Worm (Caenorhabditis elegans) whole organism, young adult: ENCODE measurements around the gene E02C12.10.

Experiments used
- B0035.1 ChIP-seq: sonication (generic microtip); optimal IDR thresholded peaks from 2 replicates; lab custom pipeline; 2016; ENCODE audit warnings: missing genetic modification characterization, mild to moderate bottlenecking, missing compliant biosample characterization, missing genotype, missing genetic modification reagents
- B0261.1 ChIP-seq: sonication (generic microtip); optimal IDR thresholded peaks from 2 replicates; lab custom pipeline; 2016; ENCODE audit warnings: mild to moderate bottlenecking, missing genetic modification characterization, moderate library complexity, missing compliant biosample characterization
- C06A6.2 ChIP-seq: fragments of 200-800 bp; sonication (Bioruptor generic); conservative IDR thresholded peaks from 2 replicates; pipeline ENCODE4 v1.3.6; 2022; ENCODE audit warnings: missing genetic modification characterization, missing compliant biosample characterization
- C17E4.6 ChIP-seq: fragments of 200-800 bp; sonication (Bioruptor generic); IDR thresholded peaks from 2 replicates; pipeline ENCODE4 v1.3.6; 2022; ENCODE audit warnings: missing genetic modification reagents, missing genetic modification characterization, missing compliant biosample characterization
- F33H1.4 ChIP-seq: fragments of 200-800 bp; sonication (Bioruptor generic); IDR thresholded peaks from 2 replicates; pipeline ENCODE4 v1.3.6; 2022; ENCODE audit warnings: missing genetic modification reagents, missing genetic modification characterization, missing compliant biosample characterization
- F37B4.10 ChIP-seq: fragments of 200-800 bp; sonication (Bioruptor generic); IDR thresholded peaks from 2 replicates; pipeline ENCODE4 v1.3.6; 2022; ENCODE audit warnings: missing genetic modification characterization, missing compliant biosample characterization
- F57A8.1 ChIP-seq: fragments of 200-800 bp; sonication (Bioruptor generic); optimal IDR thresholded peaks from 2 replicates; lab custom pipeline; 2018; ENCODE audit warnings: mild to moderate bottlenecking, missing genetic modification characterization, moderate library complexity, missing compliant biosample characterization
- Y56A3A.18 ChIP-seq: fragments of 200-800 bp; sonication (Bioruptor generic); IDR thresholded peaks from 2 replicates; pipeline ENCODE4 v1.3.6; 2022; ENCODE audit warnings: missing genetic modification reagents, missing genetic modification characterization, missing compliant biosample characterization
- Y79H2A.3 ChIP-seq: fragments of 200-800 bp; sonication (Bioruptor generic); conservative IDR thresholded peaks from 2 replicates; pipeline ENCODE4 v1.3.6; 2022; ENCODE audit warnings: missing genetic modification reagents, missing genetic modification characterization, missing compliant biosample characterization
- ama-1 ChIP-seq, 3 experiments: fragments of 150-350 bp in 1 of 3; sonication (generic microtip) in 2 of 3; optimal IDR thresholded peaks; 2 replicates each; lab custom pipeline; 2014 to 2018; ENCODE audit warnings: missing biosample characterization in 2 of 3, missing genetic modification characterization in 2 of 3, missing genetic modification reagents in 2 of 3
- aptf-2 ChIP-seq: fragments of 200-800 bp; sonication (Bioruptor generic); conservative IDR thresholded peaks from 2 replicates; pipeline ENCODE4 v1.3.6; 2022; ENCODE audit warnings: missing genetic modification reagents, missing genetic modification characterization, missing compliant biosample characterization
- aptf-3 ChIP-seq: fragments of 200-800 bp; sonication (Bioruptor generic); IDR thresholded peaks from 2 replicates; pipeline ENCODE4 v1.3.6; 2022; ENCODE audit warnings: missing genetic modification characterization, missing compliant biosample characterization
- atf-7 ChIP-seq: sonication (generic microtip); optimal IDR thresholded peaks from 2 replicates; lab custom pipeline; 2017; ENCODE audit warnings: mild to moderate bottlenecking, missing genetic modification characterization, missing compliant biosample characterization
- bed-2 ChIP-seq: fragments of 200-800 bp; sonication (Bioruptor generic); IDR thresholded peaks from 2 replicates; pipeline ENCODE4 v1.3.6; 2022; ENCODE audit warnings: missing genetic modification reagents, missing genetic modification characterization, missing compliant biosample characterization
- ceh-27 ChIP-seq: fragments of 200-800 bp; sonication (Bioruptor generic); optimal IDR thresholded peaks from 2 replicates; lab custom pipeline; 2018; ENCODE audit warnings: mild to moderate bottlenecking, missing genetic modification characterization, moderate library complexity, missing compliant biosample characterization
- ceh-58 ChIP-seq: fragments of 200-800 bp; sonication (Bioruptor generic); IDR thresholded peaks from 2 replicates; pipeline ENCODE4 v1.3.6; 2022; ENCODE audit warnings: missing genetic modification characterization, missing compliant biosample characterization
- die-1 ChIP-seq: sonication (generic microtip); optimal IDR thresholded peaks from 2 replicates; lab custom pipeline; 2016; ENCODE audit warnings: missing genotype, mild to moderate bottlenecking, missing genetic modification characterization, missing compliant biosample characterization
- efl-1 ChIP-seq: fragments of 150-350 bp; optimal IDR thresholded peaks from 2 replicates; lab custom pipeline; 2014; ENCODE audit warnings: missing biosample characterization, missing genetic modification reagents, missing genetic modification characterization
- egl-18 ChIP-seq: fragments of 200-800 bp; sonication (Bioruptor generic); IDR thresholded peaks from 2 replicates; pipeline ENCODE4 v1.3.6; 2022; ENCODE audit warnings: missing genetic modification reagents, missing genetic modification characterization, missing compliant biosample characterization
- egl-44 ChIP-seq: fragments of 200-800 bp; sonication (Bioruptor generic); IDR thresholded peaks from 2 replicates; pipeline ENCODE4 v1.3.6; 2022; ENCODE audit warnings: missing genetic modification reagents, missing genetic modification characterization, missing compliant biosample characterization
- egrh-3 ChIP-seq: fragments of 200-800 bp; sonication (Bioruptor generic); IDR thresholded peaks from 2 replicates; pipeline ENCODE4 v1.3.6; 2022; ENCODE audit warnings: missing genetic modification reagents, missing genetic modification characterization, missing compliant biosample characterization
- fkh-3 ChIP-seq: sonication (generic microtip); optimal IDR thresholded peaks from 2 replicates; lab custom pipeline; 2016; ENCODE audit warnings: mild to moderate bottlenecking, missing genetic modification characterization, missing compliant biosample characterization
- hlh-12 ChIP-seq: sonication (generic microtip); optimal IDR thresholded peaks from 2 replicates; lab custom pipeline; 2016; ENCODE audit warnings: missing genetic modification characterization, missing compliant biosample characterization
- hlh-26 ChIP-seq: fragments of 200-800 bp; sonication (Bioruptor generic); conservative IDR thresholded peaks from 2 replicates; pipeline ENCODE4 v1.3.6; 2022; ENCODE audit warnings: missing genetic modification reagents, missing genetic modification characterization, missing compliant biosample characterization
- hmg-1.2 ChIP-seq: fragments of 200-800 bp; sonication (Bioruptor generic); IDR thresholded peaks from 2 replicates; pipeline ENCODE4 v1.3.6; 2022; ENCODE audit warnings: missing genetic modification reagents, missing genetic modification characterization, missing compliant biosample characterization
- hsf-1 ChIP-seq: fragments of 200-800 bp; sonication (Bioruptor generic); IDR thresholded peaks from 2 replicates; pipeline ENCODE4 v1.3.6; 2022; ENCODE audit warnings: missing genetic modification reagents, missing genetic modification characterization, missing compliant biosample characterization
- lag-1 ChIP-seq: fragments of 200-800 bp; sonication (Bioruptor generic); IDR thresholded peaks from 2 replicates; pipeline ENCODE4 v1.3.6; 2022; ENCODE audit warnings: missing genetic modification reagents, missing genetic modification characterization, missing compliant biosample characterization
- let-526 ChIP-seq: fragments of 200-800 bp; sonication (Bioruptor generic); IDR thresholded peaks from 2 replicates; pipeline ENCODE4 v1.3.6; 2022; ENCODE audit warnings: missing genetic modification reagents, missing genetic modification characterization, missing compliant biosample characterization
- lin-26 ChIP-seq: fragments of 200-800 bp; sonication (Bioruptor generic); IDR thresholded peaks from 2 replicates; pipeline ENCODE4 v1.3.6; 2022; ENCODE audit warnings: missing genetic modification reagents, missing genetic modification characterization, missing compliant biosample characterization
- lin-35 ChIP-seq, 3 experiments: fragments of 150-350 bp in 2 of 3; sonication (generic microtip) in 1 of 3; optimal IDR thresholded peaks; 2 replicates each; lab custom pipeline; 2014 to 2018; ENCODE audit warnings: missing biosample characterization in 3 of 3, missing genetic modification characterization in 3 of 3, missing genetic modification reagents in 3 of 3
- lin-40 ChIP-seq: sonication (generic microtip); optimal IDR thresholded peaks from 2 replicates; lab custom pipeline; 2016; ENCODE audit warnings: missing genetic modification characterization, mild to moderate bottlenecking, missing compliant biosample characterization, missing genotype, missing genetic modification reagents
- lsy-27 ChIP-seq: sonication (generic microtip); optimal IDR thresholded peaks from 2 replicates; lab custom pipeline; 2017; ENCODE audit warnings: missing genetic modification characterization, mild to moderate bottlenecking, missing compliant biosample characterization, antibody characterized with exemption, missing genotype, borderline replicate concordance; ENCODE audit not compliant: insufficient read depth
- madf-10 ChIP-seq: sonication (generic microtip); optimal IDR thresholded peaks from 2 replicates; lab custom pipeline; 2016; ENCODE audit warnings: mild to moderate bottlenecking, missing genetic modification characterization, missing compliant biosample characterization
- madf-6 ChIP-seq: fragments of 200-800 bp; sonication (Bioruptor generic); IDR thresholded peaks from 2 replicates; pipeline ENCODE4 v1.3.6; 2022; ENCODE audit warnings: missing genetic modification reagents, missing genetic modification characterization, missing compliant biosample characterization
- mcd-1 ChIP-seq: fragments of 200-800 bp; sonication (Bioruptor generic); IDR thresholded peaks from 2 replicates; pipeline ENCODE4 v1.3.6; 2022; ENCODE audit warnings: missing genetic modification reagents, missing genetic modification characterization, missing compliant biosample characterization
- mes-4 ChIP-seq: sonication (generic microtip); optimal IDR thresholded peaks from 2 replicates; lab custom pipeline; 2016; ENCODE audit warnings: missing genotype, missing genetic modification characterization, missing compliant biosample characterization
- mxl-1 ChIP-seq: sonication (generic microtip); optimal IDR thresholded peaks from 2 replicates; lab custom pipeline; 2016; ENCODE audit warnings: missing genetic modification characterization, missing compliant biosample characterization
- nfya-1 ChIP-seq: sonication (generic microtip); optimal IDR thresholded peaks from 2 replicates; lab custom pipeline; 2017; ENCODE audit warnings: antibody characterized with exemption, missing compliant biosample characterization, missing genetic modification characterization, borderline replicate concordance; ENCODE audit not compliant: insufficient read depth
- nhr-80 ChIP-seq: sonication (generic microtip); optimal IDR thresholded peaks from 2 replicates; lab custom pipeline; 2016; ENCODE audit warnings: missing genetic modification characterization, missing compliant biosample characterization
- pbrm-1 ChIP-seq: fragments of 200-800 bp; sonication (Bioruptor generic); IDR thresholded peaks from 2 replicates; pipeline ENCODE4 v1.3.6; 2022; ENCODE audit warnings: missing genetic modification reagents, missing genetic modification characterization, missing compliant biosample characterization
- rcor-1 ChIP-seq: fragments of 200-800 bp; sonication (Bioruptor generic); IDR thresholded peaks from 2 replicates; pipeline ENCODE4 v1.3.6; 2022; ENCODE audit warnings: missing genetic modification reagents, missing genetic modification characterization, missing compliant biosample characterization
- sdz-38 ChIP-seq: sonication (generic microtip); optimal IDR thresholded peaks from 2 replicates; lab custom pipeline; 2016; ENCODE audit warnings: missing genotype, missing genetic modification characterization, missing compliant biosample characterization
- sea-2 ChIP-seq: fragments of 200-800 bp; sonication (Bioruptor generic); IDR thresholded peaks from 2 replicates; pipeline ENCODE4 v1.3.6; 2022; ENCODE audit warnings: missing genetic modification characterization, missing compliant biosample characterization
- zfh-2 ChIP-seq: fragments of 200-800 bp; sonication (Bioruptor generic); conservative IDR thresholded peaks from 2 replicates; pipeline ENCODE4 v1.3.6; 2022; ENCODE audit warnings: missing genetic modification reagents, missing genetic modification characterization, missing compliant biosample characterization
- ztf-22 ChIP-seq: fragments of 200-800 bp; sonication (Bioruptor generic); optimal IDR thresholded peaks from 2 replicates; lab custom pipeline; 2018; ENCODE audit warnings: mild to moderate bottlenecking, missing genetic modification characterization, moderate library complexity, missing compliant biosample characterization
- ztf-26 ChIP-seq: sonication (generic microtip); optimal IDR thresholded peaks from 2 replicates; lab custom pipeline; 2017; ENCODE audit warnings: missing genetic modification characterization, missing compliant biosample characterization

Gene E02C12.10

ce11 chrV:9340318-9340717 is 37.9 kb downstream of the E02C12.10 start (continued):
- TF ChIP-seq lin-35 (GFP tag; optimal IDR thresholded peaks at IDR 0.05; lab: Kevin White, UChicago) (peak in 1 of 3 experiments; percentile 49), atf-7 (tag; lab: Kevin White, UChicago) (peak; percentile 16), nhr-80 (tag; lab: Kevin White, UChicago) (no peak), egl-18 (GFP tag; lab: Robert Waterston, UW) (no peak), pbrm-1 (GFP tag; lab: Robert Waterston, UW) (peak; percentile 80), fkh-3 (tag; lab: Kevin White, UChicago) (no peak), die-1 (tag; lab: Kevin White, UChicago) (no peak), C06A6.2 (GFP tag; lab: Robert Waterston, UW) (peak; percentile 80), F57A8.1 (no peak), mxl-1 (tag; lab: Kevin White, UChicago) (peak; percentile 23), aptf-3 (0 out of 2 replicates have a peak, but pooled peaks have one; percentile 11), aptf-2 (0 out of 2 replicates have a peak, but pooled peaks have one; percentile 27), lsy-27 (tag; lab: Kevin White, UChicago) (no peak), F37B4.10 (peak; percentile 94), hlh-12 (tag; lab: Kevin White, UChicago) (no peak), ztf-26 (tag; lab: Kevin White, UChicago) (no peak), zfh-2 (GFP tag; lab: Robert Waterston, UW) (0 out of 2 replicates have a peak, but pooled peaks have one; percentile 4), lin-26 (peak; percentile 45), mes-4 (no peak), ama-1 (optimal IDR thresholded peaks at IDR 0.05; lab: Kevin White, UChicago) (no peak), ama-1 (GFP tag; optimal IDR thresholded peaks at IDR 0.05; lab: Kevin White, UChicago) (no peak), lin-40 (tag; lab: Kevin White, UChicago) (no peak), madf-10 (no peak), let-526 (GFP tag; lab: Robert Waterston, UW) (no peak), sdz-38 (tag; lab: Kevin White, UChicago) (no peak), B0035.1 (tag; lab: Kevin White, UChicago) (no peak), efl-1 (GFP tag; lab: Kevin White, UChicago) (no peak), B0261.1 (tag; lab: Kevin White, UChicago) (no peak), hmg-1.2 (GFP tag; lab: Robert Waterston, UW) (peak; percentile 62), ceh-58 (GFP tag; lab: Robert Waterston, UW) (0 out of 2 replicates have a peak, but pooled peaks have one; percentile 86), bed-2 (GFP tag; lab: Robert Waterston, UW) (no peak), lag-1 (no peak), Y56A3A.18 (peak; percentile 94), nfya-1 (tag; lab: Kevin White, UChicago) (no peak), C17E4.6 (GFP tag; lab: Robert Waterston, UW) (peak; percentile 54; the same call in 1 of the 2 replicates), ceh-27 (GFP tag; lab: Kevin White, UChicago) (no peak), hlh-26 (GFP tag; lab: Robert Waterston, UW) (no peak), egrh-3 (no peak), ztf-22 (no peak), F33H1.4 (GFP tag; lab: Robert Waterston, UW) (no peak), madf-6 (peak; percentile 61)

ce11 chrV:9339292-9339691 is 38.9 kb downstream of the E02C12.10 start:
- TF ChIP-seq egl-44 (GFP tag; lab: Robert Waterston, UW) (peak; percentile 24; the same call in 1 of the 2 replicates), sea-2 (0 out of 2 replicates have a peak, but pooled peaks have one; percentile 64), Y56A3A.18 (peak; percentile 42; the same call in 1 of the 2 replicates), mcd-1 (GFP tag; lab: Robert Waterston, UW) (0 out of 2 replicates have a peak, but pooled peaks have one; percentile 8), hmg-1.2 (GFP tag; lab: Robert Waterston, UW) (peak; percentile 23; the same call in 1 of the 2 replicates), Y79H2A.3 (GFP tag; lab: Robert Waterston, UW) (0 out of 2 replicates have a peak, but pooled peaks have one; percentile 36), rcor-1 (GFP tag; lab: Robert Waterston, UW) (peak; percentile 31; the same call in 1 of the 2 replicates), hsf-1 (GFP tag; lab: Robert Waterston, UW) (peak; percentile 54; the same call in 1 of the 2 replicates), pbrm-1 (GFP tag; lab: Robert Waterston, UW) (0 out of 2 replicates have a peak, but pooled peaks have one; percentile 46), F37B4.10 (peak; percentile 89; the same call in 1 of the 2 replicates)
